Worm (Caenorhabditis elegans): ENCODE measurements around the gene ZK105.14.

Gene ZK105.14

ce11 chrV:7721945-7722344, at the start of gene ZK105.14:
ZK105.14 (minus strand) TSS chrV:7722045.
- TF ChIP-seq bed-1 (GFP tag; IDR thresholded peaks at IDR 0.05): no peak
- TF ChIP-seq nhr-120 (GFP tag; IDR thresholded peaks at IDR 0.05): no peak
- no peak for TF ChIP-seq lag-1 (GFP tag; IDR thresholded peaks at IDR 0.05)
- no peak for TF ChIP-seq ceh-58 (GFP tag; IDR thresholded peaks at IDR 0.05)
- TF ChIP-seq B0336.3 (GFP tag; IDR thresholded peaks at IDR 0.05): no peak

- TF ChIP-seq F10E7.11 (tag; optimal IDR thresholded peaks at IDR 0.05) (no peak), ztf-22 (GFP tag; optimal IDR thresholded peaks at IDR 0.05) (no peak), Y56A3A.18 (GFP tag; IDR thresholded peaks at IDR 0.05) (no peak), ceh-91 (GFP tag; IDR thresholded peaks at IDR 0.05) (no peak), attf-5 (GFP tag; optimal IDR thresholded peaks at IDR 0.05) (no peak), F57C9.4 (tag; optimal IDR thresholded peaks at IDR 0.05) (no peak), madf-3 (GFP tag; IDR thresholded peaks at IDR 0.05) (no peak), ztf-26 (tag; optimal IDR thresholded peaks at IDR 0.05) (no peak), rpc-1 (optimal IDR thresholded peaks at IDR 0.05) (no peak), rpc-1 (tag; optimal IDR thresholded peaks at IDR 0.05) (no peak), B0261.1 (tag; optimal IDR thresholded peaks at IDR 0.05) (no peak), dpff-1 (tag; optimal IDR thresholded peaks at IDR 0.05) (no peak), ceh-58 (GFP tag; IDR thresholded peaks at IDR 0.05) (no peak)
Measured at ce11 chrV:7770961-7771360, 49.1 kb upstream of the ZK105.14 start, which contains the start of gene frpr-3. frpr-3 (plus strand) TSS chrV:7771261.

DNA sequence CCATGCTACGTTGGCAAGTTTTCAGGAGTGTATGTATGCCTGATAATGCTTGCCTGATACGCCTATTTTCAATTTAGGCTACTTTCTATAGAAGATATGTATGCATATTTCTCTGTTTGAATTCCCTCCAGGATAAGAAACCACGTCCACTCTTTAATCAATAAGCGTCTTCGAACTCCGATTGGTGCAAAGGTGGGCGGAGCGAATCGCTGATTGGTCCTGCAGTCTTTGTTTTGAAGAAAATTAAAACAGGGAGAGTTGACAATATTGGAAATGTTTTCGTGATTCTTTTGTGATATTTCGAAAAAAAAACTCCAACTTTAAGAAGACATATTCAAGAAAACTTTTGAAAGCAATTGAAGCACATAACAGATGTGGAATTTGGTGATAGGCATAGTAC, 40.1 kb upstream of the ZK105.14 start:
- TF ChIP-seq Y53G8AR.9 (GFP tag; conservative IDR thresholded peaks at IDR 0.05) (0 out of 2 replicates have a peak, but pooled peaks have one; percentile 1), unc-62 (GFP tag; optimal IDR thresholded peaks at IDR 0.05) (no peak)

DNA sequence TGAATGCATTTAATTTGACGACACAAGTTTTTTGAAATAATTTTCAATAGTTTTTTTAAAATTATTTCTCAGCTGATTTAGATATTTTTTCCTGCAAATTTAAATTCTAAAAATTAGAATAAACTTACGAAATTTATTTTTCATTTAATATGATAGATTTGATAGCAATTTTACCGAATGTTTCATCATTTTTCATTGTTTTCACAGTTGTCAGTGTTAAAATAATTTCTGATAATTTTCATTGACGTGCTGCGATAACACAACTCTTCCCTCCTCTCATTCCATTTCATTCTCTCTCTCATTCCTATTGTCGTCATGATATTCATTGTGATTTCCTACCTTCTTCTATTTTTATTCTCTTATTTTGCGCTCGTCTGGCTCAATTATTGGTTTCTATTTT, 38.3 kb upstream of the ZK105.14 start, which contains the start of gene hint-3:
hint-3 (plus strand) TSS at position 301 of the 400 bp plus-strand sequence.
- no peak for TF ChIP-seq egl-44 (GFP tag; IDR thresholded peaks at IDR 0.05)
- no peak for TF ChIP-seq ztf-22 (GFP tag; optimal IDR thresholded peaks at IDR 0.05)
- TF ChIP-seq ets-4 (GFP tag; optimal IDR thresholded peaks at IDR 0.05): no peak
- no peak for TF ChIP-seq ceh-40 (GFP tag; IDR thresholded peaks at IDR 0.05)
- TF ChIP-seq nhr-80 (tag; optimal IDR thresholded peaks at IDR 0.05): peak; percentile 28
- TF ChIP-seq repo-1 (tag; optimal IDR thresholded peaks at IDR 0.05): no peak
- TF ChIP-seq ccch-3 (GFP tag; optimal IDR thresholded peaks at IDR 0.05): no peak
- no peak for TF ChIP-seq tbx-9 (tag; optimal IDR thresholded peaks at IDR 0.05; ENCODE audit: borderline replicate concordance)
- no peak for TF ChIP-seq ceh-27 (GFP tag; optimal IDR thresholded peaks at IDR 0.05)

DNA sequence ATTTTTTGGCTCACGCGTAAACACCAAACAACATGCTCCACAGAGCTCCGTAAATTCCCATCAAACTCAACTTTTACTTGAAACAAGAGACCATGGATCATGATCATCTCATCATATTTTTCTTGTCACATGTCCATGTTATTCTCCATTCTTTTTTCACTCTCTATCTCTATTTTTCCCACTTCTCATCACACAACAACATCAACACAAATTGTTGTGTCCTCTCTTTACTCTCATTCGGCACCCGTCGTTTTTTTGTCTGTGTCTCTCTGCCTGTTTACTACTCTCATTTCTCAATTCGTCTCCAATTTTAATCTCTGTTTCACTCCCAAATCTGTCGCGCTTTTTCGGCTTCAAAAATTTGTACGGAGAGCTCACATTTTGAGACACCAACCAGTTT, 37.4 kb upstream of the ZK105.14 start:
- TF ChIP-seq F57A8.1 (GFP tag; optimal IDR thresholded peaks at IDR 0.05): no peak
- no peak for TF ChIP-seq F57C9.4 (tag; optimal IDR thresholded peaks at IDR 0.05)
- TF ChIP-seq snpc-3.4 (tag; optimal IDR thresholded peaks at IDR 0.05): no peak
- TF ChIP-seq C06A6.2 (GFP tag; conservative IDR thresholded peaks at IDR 0.05): no peak
- TF ChIP-seq lin-35 (GFP tag; optimal IDR thresholded peaks at IDR 0.05): peak in 1 of 3 experiments; percentile 5
- no peak for TF ChIP-seq lsl-1 (GFP tag; optimal IDR thresholded peaks at IDR 0.05)
- no peak for TF ChIP-seq snpc-4 (GFP tag; optimal IDR thresholded peaks at IDR 0.05)
- no peak for TF ChIP-seq snpc-4 (tag; optimal IDR thresholded peaks at IDR 0.05)
- TF ChIP-seq nhr-120 (GFP tag; IDR thresholded peaks at IDR 0.05): no peak
- TF ChIP-seq F23B12.7 (tag; optimal IDR thresholded peaks at IDR 0.05; ENCODE audit: insufficient read depth): no peak
- peak; percentile 61 for TF ChIP-seq somi-1 (GFP tag; optimal IDR thresholded peaks at IDR 0.05)
- no peak for TF ChIP-seq tbx-9 (tag; optimal IDR thresholded peaks at IDR 0.05; ENCODE audit: borderline replicate concordance)
- no peak for TF ChIP-seq C17E4.6 (GFP tag; IDR thresholded peaks at IDR 0.05)
- TF ChIP-seq lin-40 (tag; optimal IDR thresholded peaks at IDR 0.05): peak; percentile 33
- TF ChIP-seq ccch-3 (GFP tag; optimal IDR thresholded peaks at IDR 0.05): no peak
- TF ChIP-seq K12H6.12 (tag; optimal IDR thresholded peaks at IDR 0.05): peak; percentile 73
- no peak for TF ChIP-seq unc-62 (GFP tag; optimal IDR thresholded peaks at IDR 0.05)
- no peak for TF ChIP-seq mel-28 (tag; optimal IDR thresholded peaks at IDR 0.05; ENCODE audit: borderline replicate concordance)
- peak; percentile 44 for TF ChIP-seq ceh-27 (GFP tag; optimal IDR thresholded peaks at IDR 0.05)
- no peak for TF ChIP-seq efl-1 (GFP tag; optimal IDR thresholded peaks at IDR 0.05)
- TF ChIP-seq Y53F4B.3 (GFP tag; IDR thresholded peaks at IDR 0.05): no peak
- no peak for TF ChIP-seq nhr-90 (tag; optimal IDR thresholded peaks at IDR 0.05)
